Worm (Caenorhabditis elegans): ENCODE data around the gene C35D10.7.

C35D10.7 gene

ce11 chrIII:4875663-4876062 is 19.7 kb downstream of the C35D10.7 start:
- TF ChIP-seq unc-130 (GFP tag; optimal IDR thresholded peaks at IDR 0.05) (no peak), lin-35 (GFP tag; optimal IDR thresholded peaks at IDR 0.05) (peak in 1 of 3 experiments; percentile 61), ZK185.1 (tag; optimal IDR thresholded peaks at IDR 0.05; ENCODE audit: poor library complexity, severe bottlenecking) (no peak)

ce11 chrIII:4878281-4878680 is 22.3 kb downstream of the C35D10.7 start, which contains the start of the genes tost-1 and arx-6:
tost-1 (minus strand) TSS chrIII:4878311.
arx-6 (plus strand) TSS chrIII:4878658.
- TF ChIP-seq lin-35 (GFP tag; optimal IDR thresholded peaks at IDR 0.05) (peak in 1 of 3 experiments; percentile 52), chd-7 (tag; optimal IDR thresholded peaks at IDR 0.05) (no peak), lsy-27 (tag; optimal IDR thresholded peaks at IDR 0.05; ENCODE audit: borderline replicate concordance, insufficient read depth) (no peak), zfh-2 (GFP tag; conservative IDR thresholded peaks at IDR 0.05) (no peak), him-1 (tag; optimal IDR thresholded peaks at IDR 0.05) (peak; percentile 15), F33H1.4 (GFP tag; IDR thresholded peaks at IDR 0.05) (0 out of 2 replicates have a peak, but pooled peaks have one; percentile 18), Y79H2A.3 (GFP tag; conservative IDR thresholded peaks at IDR 0.05) (no peak), ceh-40 (GFP tag; IDR thresholded peaks at IDR 0.05) (no peak), gei-17 (GFP tag; optimal IDR thresholded peaks at IDR 0.05) (no peak), D2030.7 (GFP tag; IDR thresholded peaks at IDR 0.05) (peak; percentile 48; the same call in 1 of the 2 replicates), C06A6.2 (GFP tag; conservative IDR thresholded peaks at IDR 0.05) (no peak), lsl-1 (GFP tag; optimal IDR thresholded peaks at IDR 0.05) (peak; percentile 37), dpl-1 (GFP tag; optimal IDR thresholded peaks at IDR 0.05) (peak; percentile 44), Y95B8A.8 (GFP tag; IDR thresholded peaks at IDR 0.05) (no peak), mcd-1 (GFP tag; IDR thresholded peaks at IDR 0.05) (peak; percentile 86), Y53G8AR.9 (GFP tag; conservative IDR thresholded peaks at IDR 0.05) (no peak), dox-1 (GFP tag; IDR thresholded peaks at IDR 0.05) (0 out of 2 replicates have a peak, but pooled peaks have one; percentile 11), F55B11.4 (tag; optimal IDR thresholded peaks at IDR 0.05; ENCODE audit: borderline replicate concordance, insufficient read depth) (no peak), madf-6 (GFP tag; IDR thresholded peaks at IDR 0.05) (peak; percentile 63), mes-4 (tag; optimal IDR thresholded peaks at IDR 0.05) (no peak), ceh-100 (GFP tag; IDR thresholded peaks at IDR 0.05) (no peak), efl-1 (GFP tag; optimal IDR thresholded peaks at IDR 0.05) (peak; percentile 76), lin-54 (GFP tag; optimal IDR thresholded peaks at IDR 0.05) (peak; percentile 69), nhr-27 (tag; optimal IDR thresholded peaks at IDR 0.05) (no peak), F49E8.2 (tag; optimal IDR thresholded peaks at IDR 0.05; ENCODE audit: insufficient read depth) (no peak), rec-8 (tag; optimal IDR thresholded peaks at IDR 0.05) (no peak)

- no peak for TF ChIP-seq ccch-3 (GFP tag; optimal IDR thresholded peaks at IDR 0.05)
- TF ChIP-seq snpc-3.4 (tag; optimal IDR thresholded peaks at IDR 0.05) = no peak
- 0 out of 2 replicates have a peak, but pooled peaks have one; percentile 20 for TF ChIP-seq ekl-4 (GFP tag; IDR thresholded peaks at IDR 0.05)
- peak; percentile 11 for TF ChIP-seq xnd-1 (tag; optimal IDR thresholded peaks at IDR 0.05)
- TF ChIP-seq egrh-3 (GFP tag; IDR thresholded peaks at IDR 0.05) = no peak
- 0 out of 2 replicates have a peak, but pooled peaks have one; percentile 37 for TF ChIP-seq Y53G8AR.9 (GFP tag; conservative IDR thresholded peaks at IDR 0.05)
- no peak for TF ChIP-seq Y56A3A.18 (GFP tag; IDR thresholded peaks at IDR 0.05)
- peak; percentile 36 for TF ChIP-seq F49E8.2 (tag; optimal IDR thresholded peaks at IDR 0.05; ENCODE audit: insufficient read depth)
- TF ChIP-seq hmg-1.2 (GFP tag; IDR thresholded peaks at IDR 0.05) = no peak
- 0 out of 2 replicates have a peak, but pooled peaks have one; percentile 26 for TF ChIP-seq B0336.3 (GFP tag; IDR thresholded peaks at IDR 0.05)
- peak; percentile 42; the same call in 1 of the 2 replicates for TF ChIP-seq madf-6 (GFP tag; IDR thresholded peaks at IDR 0.05)
Measured at ce11 chrIII:4879445-4879844, 23.5 kb downstream of the C35D10.7 start, which contains the start of gene C35D10.1. C35D10.1 (plus strand) TSS chrIII:4879745.

Data from whole organism, young adult.